Worm (Caenorhabditis elegans) whole organism, L2 larva: ENCODE data around the gene T05B9.1.

Experiments used
- R02D3.7 ChIP-seq: fragments of 150-350 bp; optimal IDR thresholded peaks from 2 replicates; lab custom pipeline; 2014; ENCODE audit warnings: missing biosample characterization, missing genetic modification characterization
- Y55F3AM.14 ChIP-seq: fragments of 200-800 bp; sonication (Bioruptor generic); optimal IDR thresholded peaks from 2 replicates; lab custom pipeline; 2018; ENCODE audit warnings: mild to moderate bottlenecking, missing genetic modification characterization, missing compliant biosample characterization
- blmp-1 ChIP-seq: sonication (generic microtip); optimal IDR thresholded peaks from 2 replicates; lab custom pipeline; 2017; ENCODE audit warnings: missing genetic modification characterization, mild to moderate bottlenecking, missing compliant biosample characterization, antibody characterized with exemption, moderate library complexity; ENCODE audit not compliant: insufficient read depth
- ceh-82 ChIP-seq: fragments of 150-350 bp; optimal IDR thresholded peaks from 2 replicates; lab custom pipeline; 2014; ENCODE audit warnings: missing biosample characterization, missing genetic modification characterization
- crh-2 ChIP-seq: sonication (generic microtip); optimal IDR thresholded peaks from 2 replicates; lab custom pipeline; 2017; ENCODE audit warnings: missing biosample characterization, missing genetic modification characterization
- elt-1 ChIP-seq: fragments of 150-350 bp; optimal IDR thresholded peaks from 2 replicates; lab custom pipeline; 2014; ENCODE audit warnings: missing biosample characterization, missing genetic modification characterization
- elt-3 ChIP-seq: sonication (generic microtip); optimal IDR thresholded peaks from 2 replicates; lab custom pipeline; 2017; ENCODE audit warnings: missing biosample characterization, missing genetic modification characterization
- fos-1 ChIP-seq: fragments of 150-350 bp; optimal IDR thresholded peaks from 2 replicates; lab custom pipeline; 2014; ENCODE audit warnings: missing biosample characterization, missing genetic modification characterization
- gmeb-1 ChIP-seq: fragments of 150-350 bp; optimal IDR thresholded peaks from 2 replicates; lab custom pipeline; 2014; ENCODE audit warnings: missing biosample characterization, missing genetic modification characterization
- lin-11 ChIP-seq: fragments of 150-350 bp; sonication (generic microtip); optimal IDR thresholded peaks from 2 replicates; lab custom pipeline; 2014; ENCODE audit warnings: missing biosample characterization, missing genetic modification characterization, inconsistent platforms, mixed read lengths
- lin-13 ChIP-seq: fragments of 150-350 bp; optimal IDR thresholded peaks from 2 replicates; lab custom pipeline; 2014; ENCODE audit warnings: missing biosample characterization, missing genetic modification reagents, missing genetic modification characterization
- lin-39 ChIP-seq: fragments of 150-350 bp; optimal IDR thresholded peaks from 2 replicates; lab custom pipeline; 2014; ENCODE audit warnings: missing biosample characterization, missing genetic modification reagents, missing genetic modification characterization
- lsy-2 ChIP-seq, 2 experiments: fragments of 150-350 bp in 1 of 2; sonication (generic microtip) in 1 of 2; optimal IDR thresholded peaks; 2 replicates each; lab custom pipeline; 2014 to 2017; ENCODE audit warnings: missing biosample characterization in 2 of 2, missing genetic modification characterization in 2 of 2
- mab-5 ChIP-seq: fragments of 150-350 bp; optimal IDR thresholded peaks from 2 replicates; lab custom pipeline; 2014; ENCODE audit warnings: missing biosample characterization, missing genetic modification characterization
- mbf-1 ChIP-seq: sonication (generic microtip); optimal IDR thresholded peaks from 2 replicates; lab custom pipeline; 2017; ENCODE audit warnings: missing biosample characterization, missing genetic modification characterization
- nhr-12 ChIP-seq: fragments of 150-350 bp; optimal IDR thresholded peaks from 2 replicates; lab custom pipeline; 2014; ENCODE audit warnings: missing biosample characterization, missing genetic modification characterization
- nhr-129 ChIP-seq: fragments of 150-350 bp; optimal IDR thresholded peaks from 2 replicates; lab custom pipeline; 2014; ENCODE audit warnings: missing biosample characterization, missing genetic modification characterization
- nhr-23 ChIP-seq: fragments of 150-350 bp; optimal IDR thresholded peaks from 2 replicates; lab custom pipeline; 2014; ENCODE audit warnings: missing biosample characterization, missing genetic modification reagents, missing genetic modification characterization
- nhr-237 ChIP-seq: fragments of 150-350 bp; optimal IDR thresholded peaks from 2 replicates; lab custom pipeline; 2014; ENCODE audit warnings: missing biosample characterization, missing genetic modification characterization
- nhr-25 ChIP-seq: fragments of 150-350 bp; sonication (generic microtip); optimal IDR thresholded peaks from 3 replicates; lab custom pipeline; 2014; ENCODE audit warnings: missing biosample characterization, missing genetic modification characterization
- nhr-6 ChIP-seq: fragments of 150-350 bp; optimal IDR thresholded peaks from 2 replicates; lab custom pipeline; 2014; ENCODE audit warnings: missing biosample characterization, missing genetic modification characterization
- peb-1 ChIP-seq: fragments of 150-350 bp; optimal IDR thresholded peaks from 2 replicates; lab custom pipeline; 2014; ENCODE audit warnings: missing biosample characterization, missing genetic modification characterization
- sem-4 ChIP-seq: fragments of 150-350 bp; optimal IDR thresholded peaks from 2 replicates; lab custom pipeline; 2014; ENCODE audit warnings: missing biosample characterization, missing genetic modification reagents, missing genetic modification characterization
- sma-3 ChIP-seq: sonication (generic microtip); optimal IDR thresholded peaks from 2 replicates; lab custom pipeline; 2016; ENCODE audit warnings: missing genetic modification reagents, missing genetic modification characterization, missing compliant biosample characterization
- sma-9 ChIP-seq, 2 experiments: fragments of 150-350 bp in 1 of 2; sonication (generic microtip) in 1 of 2; optimal IDR thresholded peaks; 2 replicates each; lab custom pipeline; 2014 to 2016; ENCODE audit warnings: missing genetic modification characterization in 2 of 2, mild to moderate bottlenecking in 1 of 2, missing biosample characterization in 1 of 2, missing compliant biosample characterization in 1 of 2, missing genetic modification reagents in 1 of 2, moderate library complexity in 1 of 2
- snpc-4 ChIP-seq: fragments of 150-350 bp; optimal IDR thresholded peaks from 2 replicates; lab custom pipeline; 2014; ENCODE audit warnings: missing biosample characterization, missing genetic modification characterization
- unc-39 ChIP-seq: fragments of 150-350 bp; optimal IDR thresholded peaks from 2 replicates; lab custom pipeline; 2014; ENCODE audit warnings: missing biosample characterization, missing genetic modification characterization
- unc-62 ChIP-seq: fragments of 150-350 bp; optimal IDR thresholded peaks from 2 replicates; lab custom pipeline; 2014; ENCODE audit warnings: missing biosample characterization, missing genetic modification reagents, missing genetic modification characterization
- zag-1 ChIP-seq: fragments of 150-350 bp; optimal IDR thresholded peaks from 2 replicates; lab custom pipeline; 2014; ENCODE audit warnings: missing biosample characterization, missing genetic modification characterization
- ztf-1 ChIP-seq: fragments of 200-800 bp; sonication (Bioruptor generic); conservative IDR thresholded peaks from 2 replicates; pipeline ENCODE4 v1.3.6; 2022; ENCODE audit warnings: missing genetic modification characterization, missing compliant biosample characterization
- ztf-4 ChIP-seq: fragments of 150-350 bp; optimal IDR thresholded peaks from 2 replicates; lab custom pipeline; 2014; ENCODE audit warnings: missing biosample characterization, missing genetic modification characterization

Gene T05B9.1

DNA sequence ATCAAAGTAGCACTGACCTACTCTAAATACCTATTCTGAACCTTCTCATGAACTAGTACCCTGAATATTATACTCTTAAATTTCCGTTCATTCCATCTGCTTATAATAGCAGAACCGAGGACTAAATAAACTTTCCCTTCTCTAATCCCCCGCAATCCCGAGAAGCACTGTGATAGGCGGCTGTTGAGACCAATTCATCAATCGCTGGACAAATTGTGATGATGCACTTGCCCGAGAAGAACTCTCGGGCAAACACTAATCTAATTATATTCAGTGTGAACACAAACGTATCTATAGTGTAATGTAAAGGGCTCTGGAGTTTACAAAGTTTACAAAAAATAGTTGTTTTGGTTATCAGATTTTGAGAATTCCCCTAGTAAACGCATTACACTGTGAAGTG is 13.9 kb upstream of the T05B9.1 start:
- TF ChIP-seq gmeb-1 (tag; lab: Kevin White, UChicago) (no peak), unc-62 (GFP tag; lab: Kevin White, UChicago) (no peak)
- TF ChIP-seq, all 48 proteins: peak for 0

- TF ChIP-seq unc-39 (tag; lab: Kevin White, UChicago) (no peak), fos-1 (tag; lab: Kevin White, UChicago) (no peak), nhr-129 (tag; lab: Kevin White, UChicago) (no peak), lin-11 (tag; lab: Kevin White, UChicago) (no peak), sma-3 (no peak), snpc-4 (tag; lab: Kevin White, UChicago) (no peak), nhr-12 (tag; lab: Kevin White, UChicago) (no peak), blmp-1 (no peak), Y55F3AM.14 (no peak), mbf-1 (tag; lab: Kevin White, UChicago) (no peak)
Observed at ce11 chrII:11270829-11271228, 9.8 kb upstream of the T05B9.1 start.

DNA sequence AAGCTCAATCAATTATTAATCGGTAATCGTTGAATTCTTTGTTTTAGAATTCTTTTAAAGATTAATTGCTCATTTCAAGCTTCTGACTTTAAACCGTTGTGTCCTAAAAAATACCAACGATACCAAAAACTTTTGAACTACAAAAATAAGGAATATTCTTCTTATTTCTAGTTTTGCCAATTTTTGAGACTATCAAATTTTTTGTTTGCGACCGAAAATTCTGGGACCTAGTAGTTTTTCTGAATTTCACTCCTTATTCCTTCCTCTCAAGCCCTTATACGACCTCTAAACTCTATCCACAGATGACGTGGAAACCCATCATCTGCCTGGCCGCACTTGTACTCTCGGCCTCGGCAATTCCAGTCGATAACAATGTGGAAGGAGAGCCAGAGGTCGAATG is 7.8 kb upstream of the T05B9.1 start, which contains the start of gene cut-1:
TSS of gene cut-1 (plus strand) at position 301 of the 400 bp plus-strand sequence.
- TF ChIP-seq ztf-4 (tag; lab: Kevin White, UChicago), result no peak
- TF ChIP-seq nhr-6, result no peak
- TF ChIP-seq lin-39 (tag; lab: Kevin White, UChicago), result no peak
- no peak for TF ChIP-seq mab-5
- no peak for TF ChIP-seq sma-9 (GFP tag; optimal IDR thresholded peaks at IDR 0.05; lab: Kevin White, UChicago)
- TF ChIP-seq sma-9 (tag; optimal IDR thresholded peaks at IDR 0.05; lab: Kevin White, UChicago), result no peak
- TF ChIP-seq nhr-237 (tag; lab: Kevin White, UChicago), result no peak
- TF ChIP-seq sem-4 (tag; lab: Kevin White, UChicago), result no peak
- TF ChIP-seq nhr-12 (tag; lab: Kevin White, UChicago), result no peak
- TF ChIP-seq nhr-23 (tag; lab: Kevin White, UChicago), result no peak
- TF ChIP-seq mbf-1 (tag; lab: Kevin White, UChicago), result no peak

DNA sequence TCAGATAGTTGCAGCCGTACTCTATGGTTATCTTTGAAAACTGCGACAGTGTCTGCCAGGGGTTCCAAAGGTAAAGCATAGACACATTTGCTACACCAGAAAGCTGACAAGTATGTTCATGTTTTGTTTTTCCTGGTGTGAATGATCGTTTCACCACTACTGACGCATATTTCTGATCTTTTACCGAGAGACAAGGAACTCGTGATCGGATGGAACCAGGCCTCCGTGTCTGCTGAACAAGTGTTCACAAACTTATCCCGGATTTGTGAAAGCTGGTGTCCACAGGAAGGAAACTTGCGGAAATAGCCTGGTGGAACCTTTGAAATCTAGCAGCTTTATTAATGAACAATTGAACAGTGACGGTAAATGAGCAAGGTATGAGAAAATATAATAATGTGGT is 1.2 kb downstream of the T05B9.1 start:
- TF ChIP-seq mab-5, result no peak
- no peak for TF ChIP-seq blmp-1
- TF ChIP-seq R02D3.7 (tag; lab: Kevin White, UChicago), result no peak
- TF ChIP-seq elt-1 (tag; lab: Kevin White, UChicago), result no peak
- TF ChIP-seq elt-3 (tag; lab: Kevin White, UChicago), result no peak
- no peak for TF ChIP-seq ztf-1 (GFP tag; lab: Robert Waterston, UW)
- TF ChIP-seq lin-13 (GFP tag; lab: Kevin White, UChicago), result no peak

- TF ChIP-seq nhr-25 (tag; lab: Kevin White, UChicago), result no peak
- no peak for TF ChIP-seq lin-13 (GFP tag; lab: Kevin White, UChicago)
- TF ChIP-seq nhr-6, result no peak
- TF ChIP-seq ztf-1 (GFP tag; lab: Robert Waterston, UW), result no peak
- TF ChIP-seq nhr-237 (tag; lab: Kevin White, UChicago), result no peak
- TF ChIP-seq sem-4 (tag; lab: Kevin White, UChicago), result no peak
- TF ChIP-seq lin-39 (tag; lab: Kevin White, UChicago), result no peak
- no peak for TF ChIP-seq nhr-129 (tag; lab: Kevin White, UChicago)
- no peak for TF ChIP-seq unc-39 (tag; lab: Kevin White, UChicago)
- TF ChIP-seq lsy-2 (tag; optimal IDR thresholded peaks at IDR 0.05; lab: Kevin White, UChicago), result no peak
- no peak for TF ChIP-seq peb-1 (tag; lab: Kevin White, UChicago)
- TF ChIP-seq zag-1 (tag; lab: Kevin White, UChicago), result no peak
Observed at ce11 chrII:11255536-11255935, 5.5 kb downstream of the T05B9.1 start, which contains the start of gene T05B9.2. Gene T05B9.2, plus strand, starts transcription at chrII:11255836.

DNA sequence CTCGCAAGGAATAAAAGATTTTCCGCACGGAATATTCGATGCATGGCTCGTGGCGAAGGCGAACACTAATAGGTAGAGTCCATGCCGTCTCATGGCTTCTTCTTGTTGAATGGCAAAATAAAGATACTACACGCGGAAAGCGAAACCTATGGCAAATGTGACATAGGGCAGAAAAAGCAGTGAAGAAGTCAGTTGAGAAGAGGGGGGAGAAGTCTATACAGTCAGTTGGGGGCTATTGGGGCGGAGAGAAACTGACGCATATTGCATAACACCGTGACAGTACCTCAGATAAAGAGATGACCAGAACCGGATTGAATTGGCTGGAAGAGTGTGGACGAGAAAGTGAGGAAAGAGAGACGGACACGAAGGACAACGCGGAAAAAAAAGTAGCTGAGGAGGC is 13.6 kb downstream of the T05B9.1 start, which contains the start of gene T06D8.10:
TSS of gene T06D8.10 (minus strand) at position 101 of the 400 bp plus-strand sequence.
- TF ChIP-seq elt-3 (tag; lab: Kevin White, UChicago) (no peak), crh-2 (tag; lab: Kevin White, UChicago) (no peak), ceh-82 (tag; lab: Kevin White, UChicago) (no peak)
